Fruit fly (Drosophila melanogaster) whole organism, embryonic: ENCODE data around the gene fru.

Experiments used
- Aef1 ChIP-seq: fragments of 200-800 bp; sonication (Bioruptor generic); IDR thresholded peaks from 3 replicates; pipeline ENCODE4 v1.3.6; 2022; ENCODE audit warnings: missing biosample characterization, missing genetic modification characterization
- Blimp-1 ChIP-seq: fragments of 200-800 bp; sonication (Bioruptor generic); optimal IDR thresholded peaks from 3 replicates; lab custom pipeline; 2018; ENCODE audit warnings: missing biosample characterization, missing genetic modification characterization, mild to moderate bottlenecking, moderate library complexity, missing genetic modification reagents
- CG12155 ChIP-seq: fragments of 200-800 bp; sonication (Bioruptor generic); optimal IDR thresholded peaks from 3 replicates; lab custom pipeline; 2016; ENCODE audit warnings: missing biosample characterization, missing genetic modification characterization
- CG1233 ChIP-seq: fragments of 200-800 bp; sonication (Bioruptor generic); optimal IDR thresholded peaks from 4 replicates; lab custom pipeline; 2018; ENCODE audit warnings: missing biosample characterization, mild to moderate bottlenecking, missing genetic modification characterization
- CG12659 ChIP-seq: fragments of 200-800 bp; sonication (Bioruptor generic); optimal IDR thresholded peaks from 3 replicates; lab custom pipeline; 2017; ENCODE audit warnings: mild to moderate bottlenecking, missing biosample characterization, missing genetic modification reagents, missing genetic modification characterization
- CG13424 ChIP-seq: fragments of 200-800 bp; sonication (Bioruptor generic); optimal IDR thresholded peaks from 2 replicates; lab custom pipeline; 2019; ENCODE audit warnings: missing biosample characterization, mild to moderate bottlenecking, missing genetic modification characterization, moderate library complexity
- CG15269 ChIP-seq: fragments of 200-800 bp; sonication (Bioruptor generic); optimal IDR thresholded peaks from 2 replicates; lab custom pipeline; 2018; ENCODE audit warnings: missing biosample characterization, mild to moderate bottlenecking, missing genetic modification characterization, moderate library complexity
- CG17328 ChIP-seq: fragments of 200-800 bp; sonication (Bioruptor generic); IDR thresholded peaks from 2 replicates; pipeline ENCODE4 v1.3.6; 2022; ENCODE audit warnings: missing biosample characterization, missing genetic modification characterization
- CG17568 ChIP-seq: fragments of 200-800 bp; sonication (Bioruptor generic); optimal IDR thresholded peaks from 2 replicates; lab custom pipeline; 2018; ENCODE audit warnings: missing biosample characterization, mild to moderate bottlenecking, missing genetic modification characterization, moderate library complexity
- CG18262 ChIP-seq: fragments of 200-800 bp; optimal IDR thresholded peaks from 3 replicates; lab custom pipeline; 2019; ENCODE audit warnings: missing biosample characterization, mild to moderate bottlenecking, missing genetic modification characterization, moderate library complexity
- CG18476 ChIP-seq: fragments of 200-800 bp; sonication (Bioruptor generic); optimal IDR thresholded peaks from 2 replicates; lab custom pipeline; 2016; ENCODE audit warnings: missing biosample characterization, mild to moderate bottlenecking, missing genetic modification characterization
- CG31365 ChIP-seq: fragments of 200-800 bp; sonication (Bioruptor generic); optimal IDR thresholded peaks from 2 replicates; lab custom pipeline; 2018; ENCODE audit warnings: missing biosample characterization, mild to moderate bottlenecking, missing genetic modification characterization
- CG32532 ChIP-seq: fragments of 200-800 bp; sonication (Bioruptor generic); IDR thresholded peaks from 2 replicates; pipeline ENCODE4 v1.3.6; 2022; ENCODE audit warnings: missing biosample characterization, missing genetic modification characterization
- CG3407 ChIP-seq: fragments of 200-800 bp; sonication (Bioruptor generic); optimal IDR thresholded peaks from 2 replicates; lab custom pipeline; 2018; ENCODE audit warnings: missing biosample characterization, mild to moderate bottlenecking, missing genetic modification characterization
- CG4404 ChIP-seq: fragments of 200-800 bp; sonication (Bioruptor generic); IDR thresholded peaks from 2 replicates; pipeline ENCODE4 v1.3.6; 2022; ENCODE audit warnings: missing biosample characterization, missing genetic modification characterization
- CG6175 ChIP-seq: fragments of 200-800 bp; sonication (Bioruptor generic); IDR thresholded peaks from 3 replicates; pipeline ENCODE4 v1.3.6; 2022; ENCODE audit warnings: missing biosample characterization, missing genetic modification characterization
- CG6813 ChIP-seq: fragments of 200-800 bp; sonication (Bioruptor generic); optimal IDR thresholded peaks from 2 replicates; lab custom pipeline; 2017; ENCODE audit warnings: missing biosample characterization, missing genetic modification characterization, mild to moderate bottlenecking, moderate library complexity, missing genetic modification reagents
- CG7556 ChIP-seq: fragments of 200-800 bp; sonication (Bioruptor generic); optimal IDR thresholded peaks from 2 replicates; lab custom pipeline; 2017; ENCODE audit warnings: missing biosample characterization, mild to moderate bottlenecking, missing genetic modification characterization
- CG7745 ChIP-seq: fragments of 200-800 bp; sonication (Bioruptor generic); optimal IDR thresholded peaks from 2 replicates; lab custom pipeline; 2018; ENCODE audit warnings: missing biosample characterization, mild to moderate bottlenecking, missing genetic modification characterization, moderate library complexity
- CG7987 ChIP-seq: fragments of 200-800 bp; sonication (Bioruptor generic); optimal IDR thresholded peaks from 2 replicates; lab custom pipeline; 2018; ENCODE audit warnings: missing biosample characterization, mild to moderate bottlenecking, missing genetic modification characterization, moderate library complexity
- CG9215 ChIP-seq: fragments of 200-800 bp; sonication (Bioruptor generic); IDR thresholded peaks from 2 replicates; pipeline ENCODE4 v1.3.6; 2022; ENCODE audit warnings: missing biosample characterization, missing genetic modification characterization
- CG9876 ChIP-seq: fragments of 200-800 bp; sonication (Bioruptor generic); optimal IDR thresholded peaks from 2 replicates; lab custom pipeline; 2016; ENCODE audit warnings: missing biosample characterization, missing genetic modification characterization
- E2f1 ChIP-seq: fragments of 200-800 bp; sonication (Bioruptor generic); IDR thresholded peaks from 2 replicates; pipeline ENCODE4 v1.3.6; 2022; ENCODE audit warnings: missing biosample characterization, missing genetic modification characterization
- ERR ChIP-seq: fragments of 200-800 bp; sonication (Bioruptor generic); optimal IDR thresholded peaks from 2 replicates; lab custom pipeline; 2016; ENCODE audit warnings: missing biosample characterization, missing genetic modification characterization
- Eip74EF ChIP-seq, 2 experiments: fragments of 200-800 bp in 1 of 2; fragments of >200 bp in 1 of 2; sonication (Bioruptor generic) in 1 of 2; optimal IDR thresholded peaks; 2 replicates each; lab custom pipeline; 2017 to 2019; ENCODE audit warnings: missing biosample characterization in 2 of 2, missing genetic modification characterization in 2 of 2, mild to moderate bottlenecking in 1 of 2, moderate library complexity in 1 of 2
- HLH3B ChIP-seq: fragments of 200-800 bp; sonication (Bioruptor generic); IDR thresholded peaks from 2 replicates; pipeline ENCODE4 v1.3.6; 2022; ENCODE audit warnings: missing biosample characterization, missing genetic modification characterization
- Lhr ChIP-seq: fragments of 200-800 bp; sonication (Bioruptor generic); optimal IDR thresholded peaks from 3 replicates; lab custom pipeline; 2017; ENCODE audit warnings: mild to moderate bottlenecking, missing biosample characterization, missing genetic modification reagents, missing genetic modification characterization
- MESR4 ChIP-seq: fragments of 200-800 bp; sonication (Bioruptor generic); optimal IDR thresholded peaks from 2 replicates; lab custom pipeline; 2018; ENCODE audit warnings: missing biosample characterization, mild to moderate bottlenecking, missing genetic modification characterization, moderate library complexity
- NC2α ChIP-seq: fragments of 200-800 bp; sonication (Bioruptor generic); optimal IDR thresholded peaks from 2 replicates; lab custom pipeline; 2016; ENCODE audit warnings: missing biosample characterization, missing genetic modification characterization
- Neu2 ChIP-seq: fragments of 200-800 bp; sonication (Bioruptor generic); optimal IDR thresholded peaks from 3 replicates; lab custom pipeline; 2016; ENCODE audit warnings: missing biosample characterization, missing genetic modification characterization, borderline replicate concordance
- Nf-YB ChIP-seq: fragments of 200-800 bp; sonication (Bioruptor generic); optimal IDR thresholded peaks from 3 replicates; lab custom pipeline; 2019; ENCODE audit warnings: missing biosample characterization, mild to moderate bottlenecking, missing genetic modification characterization, moderate library complexity
- TFAM ChIP-seq: fragments of 200-800 bp; sonication (Bioruptor generic); optimal IDR thresholded peaks from 2 replicates; lab custom pipeline; 2017; ENCODE audit warnings: missing biosample characterization, missing genetic modification characterization, inconsistent platforms
- YL-1 ChIP-seq: fragments of 200-800 bp; sonication (Bioruptor generic); optimal IDR thresholded peaks from 3 replicates; lab custom pipeline; 2017; ENCODE audit warnings: missing biosample characterization, mild to moderate bottlenecking, missing genetic modification characterization
- cg ChIP-seq: fragments of 200-800 bp; sonication (Bioruptor generic); optimal IDR thresholded peaks from 3 replicates; lab custom pipeline; 2019; ENCODE audit warnings: missing biosample characterization, mild to moderate bottlenecking, missing genetic modification characterization, moderate library complexity
- ci ChIP-seq: fragments of 200-800 bp; sonication (Bioruptor generic); IDR thresholded peaks from 3 replicates; pipeline ENCODE4 v1.3.6; 2022; ENCODE audit warnings: missing biosample characterization, missing genetic modification characterization
- croc ChIP-seq: fragments of 200-800 bp; sonication (Bioruptor generic); conservative IDR thresholded peaks from 3 replicates; pipeline ENCODE4 v1.3.6; 2022; ENCODE audit warnings: missing biosample characterization, missing genetic modification characterization
- disco-r ChIP-seq: fragments of 200-800 bp; sonication (Bioruptor generic); optimal IDR thresholded peaks from 2 replicates; lab custom pipeline; 2016; ENCODE audit warnings: missing biosample characterization, missing genetic modification characterization
- dmrt11E ChIP-seq: fragments of 200-800 bp; sonication (Bioruptor generic); optimal IDR thresholded peaks from 3 replicates; lab custom pipeline; 2018; ENCODE audit warnings: missing biosample characterization, mild to moderate bottlenecking, missing genetic modification characterization, moderate library complexity
- emc ChIP-seq: fragments of 200-800 bp; sonication (Bioruptor generic); optimal IDR thresholded peaks from 2 replicates; lab custom pipeline; 2016; ENCODE audit warnings: missing biosample characterization, missing genetic modification characterization
- gem ChIP-seq: fragments of 200-800 bp; sonication (Bioruptor generic); optimal IDR thresholded peaks from 2 replicates; lab custom pipeline; 2019; ENCODE audit warnings: missing biosample characterization, mild to moderate bottlenecking, missing genetic modification characterization, moderate library complexity
- grau ChIP-seq: fragments of 200-800 bp; optimal IDR thresholded peaks from 3 replicates; lab custom pipeline; 2019; ENCODE audit warnings: missing biosample characterization, mild to moderate bottlenecking, missing genetic modification characterization, moderate library complexity
- luna ChIP-seq: fragments of 200-800 bp; sonication (Bioruptor generic); optimal IDR thresholded peaks from 2 replicates; lab custom pipeline; 2016; ENCODE audit warnings: missing biosample characterization, missing genetic modification characterization
- maf-S ChIP-seq: fragments of 200-800 bp; sonication (Bioruptor generic); optimal IDR thresholded peaks from 2 replicates; lab custom pipeline; 2016; ENCODE audit warnings: missing biosample characterization, missing genetic modification characterization
- mam ChIP-seq: fragments of 200-800 bp; sonication (Bioruptor generic); optimal IDR thresholded peaks from 3 replicates; lab custom pipeline; 2016; ENCODE audit warnings: missing biosample characterization, missing genetic modification characterization
- psq ChIP-seq: fragments of 200-800 bp; sonication (Bioruptor generic); optimal IDR thresholded peaks from 2 replicates; lab custom pipeline; 2017; ENCODE audit warnings: missing biosample characterization, missing genetic modification characterization
- pzg ChIP-seq: fragments of 200-800 bp; sonication (Bioruptor generic); optimal IDR thresholded peaks from 3 replicates; lab custom pipeline; 2018; ENCODE audit warnings: missing biosample characterization, mild to moderate bottlenecking, missing genetic modification characterization, moderate library complexity
- schlank ChIP-seq: fragments of 200-800 bp; sonication (Bioruptor generic); optimal IDR thresholded peaks from 2 replicates; lab custom pipeline; 2018; ENCODE audit warnings: missing biosample characterization, mild to moderate bottlenecking, missing genetic modification characterization
- sob ChIP-seq: fragments of 200-800 bp; sonication (Bioruptor generic); IDR thresholded peaks from 2 replicates; pipeline ENCODE4 v1.3.6; 2022; ENCODE audit warnings: missing biosample characterization, missing genetic modification characterization

The fru gene

DNA sequence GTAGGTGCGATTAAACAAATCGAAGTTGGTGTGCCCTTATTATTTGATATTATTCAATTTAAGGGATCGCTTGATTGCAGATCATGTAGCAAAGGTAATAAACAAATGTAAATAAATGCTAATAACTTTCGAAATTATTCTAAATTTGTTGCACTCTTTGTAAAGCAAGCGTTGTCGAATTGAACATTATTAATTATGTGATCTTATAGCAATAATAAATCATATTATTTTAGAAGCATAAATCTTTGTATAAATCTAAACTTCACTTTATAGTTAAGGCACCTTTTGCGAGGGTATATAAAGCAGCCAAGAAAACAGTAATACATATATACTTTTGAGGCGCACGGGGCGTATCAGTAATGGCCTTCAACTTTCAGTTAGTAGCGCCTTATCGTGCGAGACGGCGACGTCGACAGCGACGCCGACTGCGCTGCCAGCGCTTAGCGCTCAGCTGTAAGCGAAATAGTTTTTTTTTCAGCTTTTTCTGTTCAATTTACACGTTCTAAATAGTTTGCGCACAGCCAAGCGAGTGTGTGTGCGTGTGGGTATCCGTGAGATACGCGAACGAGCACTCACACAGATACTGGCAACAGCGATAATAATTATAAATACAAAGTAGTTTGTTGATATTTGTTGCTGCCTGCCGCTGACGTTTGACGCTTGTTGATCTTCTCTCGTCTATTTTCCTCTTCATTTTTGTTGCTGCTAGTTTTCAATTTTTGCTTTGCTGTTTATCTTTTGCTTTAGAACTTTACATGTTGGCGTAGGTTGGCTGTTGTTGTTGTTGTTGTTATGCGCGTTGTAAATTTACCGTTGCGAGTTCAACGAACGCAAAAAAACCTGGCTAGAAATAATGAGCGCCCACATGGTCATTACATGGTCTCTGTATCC is 106.3 kb downstream of the fru start (continued):
- TF ChIP-seq CG12659 (GFP tag; lab: Kevin White, UChicago) (peak; percentile 50), ERR (GFP tag; lab: Kevin White, UChicago) (peak; percentile 34), croc (GFP tag; lab: Robert Waterston, UW) (no peak), CG18262 (no peak), Eip74EF (GFP tag; optimal IDR thresholded peaks at IDR 0.05; lab: Kevin White, UChicago) (no peak), CG32532 (GFP tag; lab: Robert Waterston, UW) (peak; percentile 39), pzg (GFP tag; lab: Kevin White, UChicago) (no peak), CG7556 (GFP tag; lab: Kevin White, UChicago) (peak; percentile 25), Neu2 (GFP tag; lab: Kevin White, UChicago) (no peak), luna (GFP tag; lab: Kevin White, UChicago) (no peak), psq (GFP tag; lab: Kevin White, UChicago) (peak; percentile 38), MESR4 (GFP tag; lab: Kevin White, UChicago) (no peak), emc (peak; percentile 5), NC2α (GFP tag; lab: Kevin White, UChicago) (peak; percentile 44), CG31365 (tag; lab: Kevin White, UChicago) (peak; percentile 47), CG6175 (no peak), CG13424 (tag; lab: Kevin White, UChicago) (peak; percentile 44), cg (GFP tag; lab: Kevin White, UChicago) (peak; percentile 66), schlank (peak; percentile 48), CG4404 (no peak), CG7987 (GFP tag; lab: Kevin White, UChicago) (peak; percentile 77), Aef1 (GFP tag; lab: Robert Waterston, UW) (0 out of 3 replicates have a peak, but pooled peaks have one; percentile 13), CG17328 (no peak), E2f1 (GFP tag; lab: Robert Waterston, UW) (peak; percentile 14), CG17568 (peak; percentile 69), grau (tag; lab: Kevin White, UChicago) (peak; percentile 75), CG18476 (GFP tag; lab: Kevin White, UChicago) (peak; percentile 29), sob (GFP tag; lab: Robert Waterston, UW) (peak; percentile 64), YL-1 (GFP tag; lab: Kevin White, UChicago) (peak; percentile 13), HLH3B (peak; percentile 36; the same call in 1 of the 2 replicates), CG9215 (GFP tag; lab: Robert Waterston, UW) (peak; percentile 55), gem (peak; percentile 77), CG9876 (GFP tag; lab: Kevin White, UChicago) (peak; percentile 33), Nf-YB (GFP tag; lab: Kevin White, UChicago) (peak; percentile 14), Lhr (peak; percentile 34), disco-r (GFP tag; lab: Kevin White, UChicago) (no peak), Blimp-1 (peak; percentile 45), CG1233 (peak; percentile 43), mam (GFP tag; lab: Kevin White, UChicago) (peak; percentile 23), CG6813 (GFP tag; lab: Kevin White, UChicago) (peak; percentile 64), TFAM (GFP tag; lab: Kevin White, UChicago) (no peak), dmrt11E (peak; percentile 34), ci (0 out of 3 replicates have a peak, but pooled peaks have one; percentile 37), CG7745 (tag; lab: Kevin White, UChicago) (no peak), maf-S (peak; percentile 1), CG12155 (GFP tag; lab: Kevin White, UChicago) (peak; percentile 37), CG3407 (GFP tag; lab: Kevin White, UChicago) (peak; percentile 74), CG15269 (tag; lab: Kevin White, UChicago) (peak; percentile 73)
